Fruit fly (Drosophila melanogaster) whole organism, embryonic: ENCODE measurements around the gene kay.

Experiments
- B-H1 ChIP-seq: fragments of 200-800 bp; sonication (Bioruptor generic); IDR thresholded peaks from 3 replicates; pipeline ENCODE4 v1.3.6; 2022; ENCODE audit warnings: missing biosample characterization, missing genetic modification characterization
- Bgb ChIP-seq: fragments of 200-800 bp; sonication (Bioruptor generic); IDR thresholded peaks from 2 replicates; pipeline ENCODE4 v1.3.6; 2022; ENCODE audit warnings: missing biosample characterization, missing genetic modification characterization; ENCODE audit not compliant: partially characterized antibody
- C15 ChIP-seq: fragments of 200-800 bp; sonication (Bioruptor generic); IDR thresholded peaks from 3 replicates; pipeline ENCODE4 v1.3.6; 2022; ENCODE audit warnings: missing biosample characterization, missing genetic modification characterization
- CG10267 ChIP-seq: fragments of 200-800 bp; sonication (Bioruptor generic); optimal IDR thresholded peaks from 2 replicates; lab custom pipeline; 2018; ENCODE audit warnings: missing biosample characterization, mild to moderate bottlenecking, missing genetic modification characterization, moderate library complexity
- CG10274 ChIP-seq: fragments of 200-800 bp; sonication (Bioruptor generic); optimal IDR thresholded peaks from 3 replicates; lab custom pipeline; 2017; ENCODE audit warnings: missing biosample characterization, mild to moderate bottlenecking, missing genetic modification characterization
- CG10321 ChIP-seq: fragments of 200-800 bp; sonication (Bioruptor generic); IDR thresholded peaks from 2 replicates; pipeline ENCODE4 v1.3.6; 2022; ENCODE audit warnings: missing biosample characterization, missing genetic modification characterization
- CG10431 ChIP-seq: fragments of 200-800 bp; sonication (Bioruptor generic); optimal IDR thresholded peaks from 3 replicates; lab custom pipeline; 2018; ENCODE audit warnings: missing biosample characterization, mild to moderate bottlenecking, missing genetic modification characterization
- CG11723 ChIP-seq: fragments of 200-800 bp; sonication (Bioruptor generic); optimal IDR thresholded peaks from 2 replicates; lab custom pipeline; 2017; ENCODE audit warnings: missing biosample characterization, mild to moderate bottlenecking, missing genetic modification characterization
- CG12104 ChIP-seq: fragments of 200-800 bp; sonication (Bioruptor generic); optimal IDR thresholded peaks from 3 replicates; lab custom pipeline; 2016; ENCODE audit warnings: missing biosample characterization, missing genetic modification characterization
- CG1529 ChIP-seq: fragments of 200-800 bp; sonication (Bioruptor generic); optimal IDR thresholded peaks from 3 replicates; lab custom pipeline; 2018; ENCODE audit warnings: missing biosample characterization, missing genetic modification characterization
- CG15514 ChIP-seq: fragments of 200-800 bp; sonication (Bioruptor generic); optimal IDR thresholded peaks from 3 replicates; lab custom pipeline; 2017; ENCODE audit warnings: missing biosample characterization, missing genetic modification characterization, mild to moderate bottlenecking, moderate library complexity, missing genetic modification reagents
- CG17328 ChIP-seq: fragments of 200-800 bp; sonication (Bioruptor generic); IDR thresholded peaks from 2 replicates; pipeline ENCODE4 v1.3.6; 2022; ENCODE audit warnings: missing biosample characterization, missing genetic modification characterization
- CG17359 ChIP-seq: fragments of 200-800 bp; sonication (Bioruptor generic); optimal IDR thresholded peaks from 3 replicates; lab custom pipeline; 2018; ENCODE audit warnings: missing biosample characterization, mild to moderate bottlenecking, missing genetic modification characterization, moderate library complexity
- CG1832 ChIP-seq: fragments of 200-800 bp; sonication (Bioruptor generic); optimal IDR thresholded peaks from 2 replicates; lab custom pipeline; 2017; ENCODE audit warnings: missing biosample characterization, mild to moderate bottlenecking, missing genetic modification characterization, inconsistent platforms
- CG3281 ChIP-seq: fragments of 200-800 bp; sonication (Bioruptor generic); optimal IDR thresholded peaks from 3 replicates; lab custom pipeline; 2017; ENCODE audit warnings: missing biosample characterization, mild to moderate bottlenecking, missing genetic modification characterization
- CG3995 ChIP-seq: fragments of 200-800 bp; sonication (Bioruptor generic); optimal IDR thresholded peaks from 3 replicates; lab custom pipeline; 2016; ENCODE audit warnings: missing biosample characterization, missing genetic modification characterization
- CG4360 ChIP-seq: fragments of 200-800 bp; sonication (Bioruptor generic); IDR thresholded peaks from 2 replicates; pipeline ENCODE4 v1.3.6; 2022; ENCODE audit warnings: missing biosample characterization, missing genetic modification characterization
- CG43689 ChIP-seq: fragments of 200-800 bp; sonication (Bioruptor generic); IDR thresholded peaks from 2 replicates; pipeline ENCODE4 v1.3.6; 2022; ENCODE audit warnings: missing biosample characterization, missing genetic modification characterization
- CG5180 ChIP-seq: fragments of 200-800 bp; sonication (Bioruptor generic); optimal IDR thresholded peaks from 3 replicates; lab custom pipeline; 2017; ENCODE audit warnings: missing biosample characterization, missing genetic modification characterization, mild to moderate bottlenecking, moderate library complexity, missing genetic modification reagents
- CG7786 ChIP-seq: fragments of 200-800 bp; sonication (Bioruptor generic); optimal IDR thresholded peaks from 2 replicates; lab custom pipeline; 2016; ENCODE audit warnings: missing biosample characterization, missing genetic modification characterization
- CG8290 ChIP-seq, 3 experiments: fragments of 200-800 bp; sonication (Bioruptor generic); optimal IDR thresholded peaks; 2 replicates each; lab custom pipeline; 2016 to 2019; ENCODE audit warnings: missing biosample characterization in 3 of 3, missing genetic modification characterization in 3 of 3, mild to moderate bottlenecking in 2 of 3, moderate library complexity in 1 of 3
- CG9876 ChIP-seq: fragments of 200-800 bp; sonication (Bioruptor generic); optimal IDR thresholded peaks from 2 replicates; lab custom pipeline; 2016; ENCODE audit warnings: missing biosample characterization, missing genetic modification characterization
- CG9932 ChIP-seq: fragments of 200-800 bp; sonication (Bioruptor generic); IDR thresholded peaks from 2 replicates; pipeline ENCODE4 v1.3.6; 2022; ENCODE audit warnings: missing biosample characterization, missing genetic modification characterization
- D ChIP-seq, 2 experiments: fragments of 200-800 bp in 1 of 2; fragments of >200 bp in 1 of 2; sonication (Bioruptor generic) in 1 of 2; optimal IDR thresholded peaks; 2 replicates in 1 of 2; 3 replicates in 1 of 2; lab custom pipeline; 2017; ENCODE audit warnings: mild to moderate bottlenecking in 1 of 2, missing biosample characterization in 1 of 2, missing genetic modification characterization in 1 of 2, missing genetic modification reagents in 1 of 2
- Doc3 ChIP-seq: fragments of 200-800 bp; sonication (Bioruptor generic); IDR thresholded peaks from 3 replicates; pipeline ENCODE4 v1.3.6; 2022; ENCODE audit warnings: missing biosample characterization, missing genetic modification characterization; ENCODE audit not compliant: partially characterized antibody
- Ets65A ChIP-seq: fragments of 200-800 bp; sonication (Bioruptor generic); peaks from one replicate; lab custom pipeline; 2016; ENCODE audit warnings: missing biosample characterization, missing genetic modification characterization
- HHEX ChIP-seq: fragments of 200-800 bp; sonication (Bioruptor generic); optimal IDR thresholded peaks from 3 replicates; lab custom pipeline; 2017; ENCODE audit warnings: missing biosample characterization, mild to moderate bottlenecking, missing genetic modification characterization, missing genetic modification reagents
- HLH54F ChIP-seq: fragments of 200-800 bp; sonication (Bioruptor generic); optimal IDR thresholded peaks from 3 replicates; lab custom pipeline; 2016; ENCODE audit warnings: missing biosample characterization, missing genetic modification characterization
- Hmx ChIP-seq: fragments of 200-800 bp; sonication (Bioruptor generic); optimal IDR thresholded peaks from 2 replicates; lab custom pipeline; 2016; ENCODE audit warnings: missing biosample characterization, missing genetic modification characterization
- Jarid2 ChIP-seq: fragments of 200-800 bp; sonication (Bioruptor generic); optimal IDR thresholded peaks from 3 replicates; lab custom pipeline; 2017; ENCODE audit warnings: mild to moderate bottlenecking, missing biosample characterization, missing genetic modification reagents, missing genetic modification characterization
- MTF-1 ChIP-seq: fragments of 200-800 bp; sonication (Bioruptor generic); optimal IDR thresholded peaks from 2 replicates; lab custom pipeline; 2018; ENCODE audit warnings: missing biosample characterization, mild to moderate bottlenecking, missing genetic modification characterization, borderline replicate concordance
- Sin3A ChIP-seq: fragments of >200 bp; optimal IDR thresholded peaks from 2 replicates; lab custom pipeline; 2018
- Sry-δ ChIP-seq: fragments of 200-800 bp; sonication (Bioruptor generic); optimal IDR thresholded peaks from 2 replicates; lab custom pipeline; 2016; ENCODE audit warnings: missing biosample characterization, missing genetic modification characterization
- Stat92E ChIP-seq, 3 experiments: fragments of >200 bp in 2 of 3; fragments of 200-800 bp in 1 of 3; sonication (Bioruptor generic) in 1 of 3; optimal IDR thresholded peaks; 2 replicates each; lab custom pipeline; 2017 to 2019; ENCODE audit warnings: missing biosample characterization in 3 of 3, missing genetic modification characterization in 3 of 3, mild to moderate bottlenecking in 1 of 3, moderate library complexity in 1 of 3
- ap ChIP-seq: fragments of 200-800 bp; sonication (Bioruptor generic); IDR thresholded peaks from 2 replicates; pipeline ENCODE4 v1.3.6; 2022; ENCODE audit warnings: missing biosample characterization, missing genetic modification characterization
- ara ChIP-seq: fragments of 200-800 bp; sonication (Bioruptor generic); IDR thresholded peaks from 2 replicates; pipeline ENCODE4 v1.3.6; 2022; ENCODE audit warnings: missing biosample characterization, missing genetic modification characterization
- cas ChIP-seq: fragments of 200-800 bp; sonication (Bioruptor generic); IDR thresholded peaks from 2 replicates; pipeline ENCODE4 v1.3.6; 2022; ENCODE audit warnings: missing biosample characterization, missing genetic modification characterization
- cato ChIP-seq: fragments of 200-800 bp; sonication (Bioruptor generic); optimal IDR thresholded peaks from 2 replicates; lab custom pipeline; 2016; ENCODE audit warnings: missing biosample characterization, missing genetic modification characterization, borderline replicate concordance
- crc ChIP-seq: fragments of 200-800 bp; sonication (Bioruptor generic); optimal IDR thresholded peaks from 2 replicates; lab custom pipeline; 2016; ENCODE audit warnings: missing biosample characterization, missing genetic modification characterization
- croc ChIP-seq: fragments of 200-800 bp; sonication (Bioruptor generic); conservative IDR thresholded peaks from 3 replicates; pipeline ENCODE4 v1.3.6; 2022; ENCODE audit warnings: missing biosample characterization, missing genetic modification characterization
- fd102C ChIP-seq: fragments of 200-800 bp; sonication (Bioruptor generic); optimal IDR thresholded peaks from 2 replicates; lab custom pipeline; 2018; ENCODE audit warnings: missing biosample characterization, mild to moderate bottlenecking, missing genetic modification characterization, moderate library complexity
- h ChIP-seq: fragments of >200 bp; optimal IDR thresholded peaks from 2 replicates; lab custom pipeline; 2017
- lab ChIP-seq: fragments of 200-800 bp; sonication (Bioruptor generic); optimal IDR thresholded peaks from 3 replicates; lab custom pipeline; 2017; ENCODE audit warnings: missing biosample characterization, missing genetic modification characterization, mild to moderate bottlenecking, moderate library complexity, missing genetic modification reagents
- lola ChIP-seq, 3 experiments: fragments of >200 bp in 2 of 3; fragments of 200-800 bp in 1 of 3; sonication (Bioruptor generic) in 1 of 3; optimal IDR thresholded peaks; 2 replicates each; lab custom pipeline; 2017 to 2019; ENCODE audit warnings: missing biosample characterization in 3 of 3, missing genetic modification characterization in 3 of 3, mild to moderate bottlenecking in 1 of 3, moderate library complexity in 1 of 3
- mld ChIP-seq: fragments of 200-800 bp; sonication (Bioruptor generic); IDR thresholded peaks from 3 replicates; pipeline ENCODE4 v1.3.6; 2022; ENCODE audit warnings: missing biosample characterization, missing genetic modification characterization; ENCODE audit not compliant: partially characterized antibody
- nau ChIP-seq: fragments of 200-800 bp; sonication (Bioruptor generic); optimal IDR thresholded peaks from 3 replicates; lab custom pipeline; 2017; ENCODE audit warnings: missing biosample characterization, mild to moderate bottlenecking, missing genetic modification characterization, missing genetic modification reagents
- tgo ChIP-seq: fragments of 200-800 bp; sonication (Bioruptor generic); IDR thresholded peaks from 3 replicates; pipeline ENCODE4 v1.3.6; 2022; ENCODE audit warnings: missing biosample characterization, missing genetic modification characterization
- tup ChIP-seq: fragments of 200-800 bp; sonication (Bioruptor generic); optimal IDR thresholded peaks from 2 replicates; lab custom pipeline; 2016; ENCODE audit warnings: missing biosample characterization, mild to moderate bottlenecking, missing genetic modification characterization, moderate library complexity
- tx ChIP-seq: fragments of 200-800 bp; sonication (Bioruptor generic); optimal IDR thresholded peaks from 2 replicates; lab custom pipeline; 2016; ENCODE audit warnings: missing biosample characterization, missing genetic modification characterization

kay gene

DNA sequence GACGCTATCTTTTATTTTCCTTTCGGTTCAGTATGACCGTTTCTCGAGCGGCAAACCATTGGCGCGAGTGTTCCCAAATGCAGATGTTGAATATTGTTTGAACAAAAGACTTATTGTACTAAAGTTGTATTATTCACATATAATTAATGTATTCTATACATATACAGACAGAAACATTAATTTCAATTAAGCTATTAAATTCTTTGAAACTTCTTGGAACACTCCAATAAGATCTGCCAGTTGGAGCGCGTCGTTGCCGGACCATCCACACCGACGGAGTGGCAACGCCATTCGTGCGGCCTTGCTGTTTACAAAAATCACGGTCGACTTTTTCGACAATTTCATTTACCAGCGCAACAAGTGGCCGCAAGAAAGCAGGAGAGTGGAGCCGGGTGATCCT, 20.7 kb upstream of the kay start, which contains the start of the genes Wdr24 and IntS11 (continued):
- no peak for TF ChIP-seq CG11723 (GFP tag; lab: Kevin White, UChicago)
- no peak for TF ChIP-seq D (optimal IDR thresholded peaks at IDR 0.05; lab: Kevin White, UChicago)
- TF ChIP-seq D (GFP tag; optimal IDR thresholded peaks at IDR 0.05; lab: Kevin White, UChicago), result no peak
- TF ChIP-seq fd102C (GFP tag; lab: Kevin White, UChicago), result no peak
- TF ChIP-seq tx (GFP tag; lab: Kevin White, UChicago), result peak; percentile 60
- TF ChIP-seq mld (GFP tag; lab: Robert Waterston, UW), result no peak
- peak; percentile 71 for TF ChIP-seq CG3281 (GFP tag; lab: Kevin White, UChicago)
- TF ChIP-seq nau (GFP tag; lab: Kevin White, UChicago), result no peak
- peak; percentile 38 for TF ChIP-seq cato
- TF ChIP-seq cas (GFP tag; lab: Robert Waterston, UW), result peak; percentile 88
- no peak for TF ChIP-seq CG1529 (GFP tag; lab: Kevin White, UChicago)
- TF ChIP-seq Sry-δ (GFP tag; lab: Kevin White, UChicago), result peak; percentile 52
- TF ChIP-seq HHEX (GFP tag; lab: Kevin White, UChicago), result peak; percentile 69
- TF ChIP-seq lola (GFP tag; optimal IDR thresholded peaks at IDR 0.05; lab: Kevin White, UChicago), result peak in 1 of 3 experiments; percentile 49
- peak; percentile 53 for TF ChIP-seq C15 (GFP tag; lab: Robert Waterston, UW)
- peak; percentile 97 for TF ChIP-seq CG9932 (GFP tag; lab: Robert Waterston, UW)
- peak; percentile 68 for TF ChIP-seq CG10267
- peak; percentile 84 for TF ChIP-seq CG15514 (GFP tag; lab: Kevin White, UChicago)
- no peak for TF ChIP-seq Doc3
- TF ChIP-seq Stat92E (GFP tag; optimal IDR thresholded peaks at IDR 0.05; lab: Kevin White, UChicago), result peak in 1 of 3 experiments; percentile 33
- peak; percentile 23 for TF ChIP-seq CG10274 (GFP tag; lab: Kevin White, UChicago)
- TF ChIP-seq croc (GFP tag; lab: Robert Waterston, UW), result peak; percentile 75
- TF ChIP-seq CG8290 (GFP tag; optimal IDR thresholded peaks at IDR 0.05; lab: Kevin White, UChicago), result no peak
- peak in 1 of 2 experiments; percentile 96 for TF ChIP-seq CG8290 (tag; optimal IDR thresholded peaks at IDR 0.05; lab: Kevin White, UChicago)
- no peak for TF ChIP-seq CG5180
- TF ChIP-seq CG7786, result peak; percentile 73
- TF ChIP-seq CG43689 (GFP tag; lab: Robert Waterston, UW), result peak; percentile 80
- TF ChIP-seq CG1832 (GFP tag; lab: Kevin White, UChicago), result no peak
- no peak for TF ChIP-seq MTF-1 (GFP tag; lab: Kevin White, UChicago)
- peak; percentile 81 for TF ChIP-seq ara (GFP tag; lab: Robert Waterston, UW)
- TF ChIP-seq Jarid2, result no peak
- peak; percentile 37; the same call in 1 of the 2 replicates for TF ChIP-seq Bgb (GFP tag; lab: Robert Waterston, UW)
- TF ChIP-seq h (lab: Kevin White, UChicago), result no peak
- peak; percentile 76 for TF ChIP-seq ap (GFP tag; lab: Robert Waterston, UW)
- no peak for TF ChIP-seq CG10431 (GFP tag; lab: Kevin White, UChicago)
- TF ChIP-seq tgo (GFP tag; lab: Robert Waterston, UW), result peak; percentile 91
- no peak for TF ChIP-seq CG10321 (GFP tag; lab: Robert Waterston, UW)
- peak; percentile 75 for TF ChIP-seq CG17328 (GFP tag; lab: Robert Waterston, UW)
- 0 out of 2 replicates have a peak, but pooled peaks have one; percentile 32 for TF ChIP-seq CG4360
- TF ChIP-seq tup (GFP tag; lab: Kevin White, UChicago), result peak; percentile 37
- peak; percentile 72 for TF ChIP-seq CG12104 (GFP tag; lab: Kevin White, UChicago)
- TF ChIP-seq Ets65A (GFP tag; lab: Kevin White, UChicago), result peak; percentile 98
- peak; percentile 80; the same call in 2 of the 3 replicates for TF ChIP-seq B-H1
- peak; percentile 86 for TF ChIP-seq CG3995
- peak; percentile 70 for TF ChIP-seq CG17359 (tag; lab: Kevin White, UChicago)
- no peak for TF ChIP-seq crc (GFP tag; lab: Kevin White, UChicago)
- peak; percentile 93 for TF ChIP-seq Sin3A (lab: Kevin White, UChicago)
- no peak for TF ChIP-seq CG9876 (GFP tag; lab: Kevin White, UChicago)
- TF ChIP-seq Hmx (GFP tag; lab: Kevin White, UChicago), result no peak
- peak; percentile 86 for TF ChIP-seq HLH54F
- TF ChIP-seq lab (GFP tag; lab: Kevin White, UChicago), result no peak
